Worm (Caenorhabditis elegans) whole organism, L4 larva: ENCODE results near the gene cat-1.

Source experiments
- lsy-2 ChIP-seq, 2 experiments: fragments of 150-350 bp in 1 of 2; sonication (generic microtip) in 1 of 2; optimal IDR thresholded peaks; 2 replicates each; lab custom pipeline; 2014 to 2017; ENCODE audit warnings: missing biosample characterization in 2 of 2, missing genetic modification characterization in 2 of 2
- nhr-28 ChIP-seq: fragments of 150-350 bp; optimal IDR thresholded peaks from 2 replicates; lab custom pipeline; 2014; ENCODE audit warnings: missing biosample characterization, missing genetic modification characterization
- nhr-77 ChIP-seq: fragments of 150-350 bp; optimal IDR thresholded peaks from 2 replicates; lab custom pipeline; 2014; ENCODE audit warnings: missing biosample characterization, missing genetic modification characterization

DNA sequence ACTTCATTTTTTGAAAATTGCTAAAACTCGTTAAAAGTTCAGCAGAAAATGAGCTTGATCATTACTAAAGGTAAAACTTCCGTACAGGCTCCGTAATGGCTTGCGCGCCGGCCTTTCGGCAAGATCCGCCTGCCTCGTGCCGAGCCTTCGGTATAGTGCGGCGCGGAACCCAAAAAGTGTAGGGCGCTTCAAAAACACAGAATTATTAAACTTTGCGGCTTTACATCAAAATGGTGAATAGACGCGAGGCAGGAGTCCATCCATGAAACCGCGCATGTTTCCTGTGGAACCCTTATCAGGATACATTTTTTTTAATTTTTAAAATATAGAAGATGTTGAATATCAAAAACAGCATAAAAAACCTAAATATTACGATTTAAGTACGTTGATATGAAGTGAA, 42.6 kb upstream of the cat-1 start:
- TF ChIP-seq nhr-28 (tag; lab: Kevin White, UChicago): no peak
- TF ChIP-seq nhr-77 (tag; lab: Kevin White, UChicago): no peak
- no peak for TF ChIP-seq lsy-2 (tag; optimal IDR thresholded peaks at IDR 0.05; lab: Kevin White, UChicago)
